Worm (Caenorhabditis elegans): ENCODE data around the gene K09F5.1.

K09F5.1 gene

ce11 chrX:7718972-7719371 is 20.5 kb upstream of the K09F5.1 start, which contains the start of gene K09F5.6:
K09F5.6 (plus strand) TSS chrX:7719272.
- no peak for TF ChIP-seq lin-32 (GFP tag; optimal IDR thresholded peaks at IDR 0.05)
- TF ChIP-seq mep-1 (tag; optimal IDR thresholded peaks at IDR 0.05) = no peak
- TF ChIP-seq blmp-1 (tag; optimal IDR thresholded peaks at IDR 0.05) = no peak
- TF ChIP-seq hlh-1 (tag; optimal IDR thresholded peaks at IDR 0.05) = no peak
- TF ChIP-seq ceh-43 (GFP tag; optimal IDR thresholded peaks at IDR 0.05) = no peak
- no peak for TF ChIP-seq ztf-11 (tag; optimal IDR thresholded peaks at IDR 0.05)
- TF ChIP-seq tbx-8 (GFP tag; optimal IDR thresholded peaks at IDR 0.05) = no peak

DNA sequence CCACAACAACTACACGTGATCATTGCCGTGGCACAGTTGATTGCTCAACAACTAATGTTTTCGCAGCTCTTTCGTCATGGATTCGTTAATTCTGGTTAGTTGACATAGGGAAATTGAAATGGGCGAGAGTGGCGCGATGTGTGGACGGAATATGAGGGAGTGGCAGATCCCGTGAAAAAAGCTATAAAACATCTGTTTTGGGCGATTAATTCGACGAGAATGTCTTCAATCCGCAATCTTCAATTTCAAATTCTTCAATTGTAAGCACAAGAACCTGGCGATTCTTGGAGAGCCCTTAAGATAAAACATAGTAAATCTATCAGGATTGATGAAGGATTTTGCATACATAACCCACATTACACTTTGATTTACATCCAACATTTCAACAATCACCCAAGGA is 18.9 kb upstream of the K09F5.1 start:
- TF ChIP-seq unc-120 (tag; optimal IDR thresholded peaks at IDR 0.05; ENCODE audit: poor library complexity, severe bottlenecking) = no peak
- TF ChIP-seq elt-3 (tag; optimal IDR thresholded peaks at IDR 0.05) = no peak
- no peak for TF ChIP-seq lin-13 (tag; optimal IDR thresholded peaks at IDR 0.05)
- TF ChIP-seq ztf-11 (tag; optimal IDR thresholded peaks at IDR 0.05) = no peak
- TF ChIP-seq lsy-2 (tag; optimal IDR thresholded peaks at IDR 0.05) = no peak
- TF ChIP-seq ceh-43 (GFP tag; optimal IDR thresholded peaks at IDR 0.05) = no peak
- TF ChIP-seq lin-32 (GFP tag; optimal IDR thresholded peaks at IDR 0.05) = no peak
- no peak for TF ChIP-seq nhr-237 (tag; optimal IDR thresholded peaks at IDR 0.05)

DNA sequence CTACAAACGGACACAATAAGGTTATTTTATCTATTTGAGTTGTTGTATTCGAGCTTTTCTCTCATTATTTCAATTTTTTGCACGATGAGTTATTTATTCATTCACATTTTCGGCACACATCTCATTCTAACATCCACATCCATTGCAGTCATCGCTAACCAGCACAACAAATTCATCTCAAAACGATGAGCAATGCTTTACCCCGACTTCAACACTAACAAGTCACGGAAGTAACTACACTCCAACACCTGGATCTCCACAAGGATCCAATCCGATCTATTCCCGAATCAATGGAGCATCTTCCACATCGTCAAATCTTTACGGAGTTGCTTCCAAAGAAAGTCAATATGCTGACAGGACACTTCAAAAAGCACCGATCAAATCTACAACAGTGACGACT is 15.4 kb upstream of the K09F5.1 start:
- TF ChIP-seq flh-1 (GFP tag; optimal IDR thresholded peaks at IDR 0.05) = no peak
- TF ChIP-seq nhr-2 (tag; optimal IDR thresholded peaks at IDR 0.05) = no peak
- no peak for TF ChIP-seq mep-1 (tag; optimal IDR thresholded peaks at IDR 0.05)
- TF ChIP-seq cnd-1 (tag; optimal IDR thresholded peaks at IDR 0.05) = no peak
- TF ChIP-seq sem-2 (GFP tag; optimal IDR thresholded peaks at IDR 0.05) = no peak
- no peak for TF ChIP-seq hlh-1 (tag; optimal IDR thresholded peaks at IDR 0.05)
- no peak for TF ChIP-seq zip-8 (tag; optimal IDR thresholded peaks at IDR 0.05)
- TF ChIP-seq sptf-1 (tag; optimal IDR thresholded peaks at IDR 0.05) = no peak
- no peak for TF ChIP-seq ztf-11 (tag; optimal IDR thresholded peaks at IDR 0.05)
- no peak for TF ChIP-seq lin-32 (GFP tag; optimal IDR thresholded peaks at IDR 0.05)
- no peak for TF ChIP-seq snpc-4 (tag; optimal IDR thresholded peaks at IDR 0.05)
- no peak for TF ChIP-seq ham-2 (GFP tag; optimal IDR thresholded peaks at IDR 0.05)
- TF ChIP-seq ces-1 (GFP tag; optimal IDR thresholded peaks at IDR 0.05) = no peak
- no peak for TF ChIP-seq blmp-1 (tag; optimal IDR thresholded peaks at IDR 0.05)
- TF ChIP-seq elt-3 (tag; optimal IDR thresholded peaks at IDR 0.05) = no peak
- no peak for TF ChIP-seq nhr-28 (tag; optimal IDR thresholded peaks at IDR 0.05)

ce11 chrX:7725615-7726014 is 13.8 kb upstream of the K09F5.1 start, which contains the start of gene spp-14:
spp-14 (plus strand) TSS chrX:7725979.
- TF ChIP-seq nhr-2 (tag; optimal IDR thresholded peaks at IDR 0.05) = no peak
- TF ChIP-seq snpc-4 (tag; optimal IDR thresholded peaks at IDR 0.05) = no peak
- TF ChIP-seq elt-1 (tag; optimal IDR thresholded peaks at IDR 0.05; ENCODE audit: borderline replicate concordance, insufficient read depth) = no peak
- TF ChIP-seq tbx-8 (GFP tag; optimal IDR thresholded peaks at IDR 0.05) = no peak
- no peak for TF ChIP-seq zip-8 (tag; optimal IDR thresholded peaks at IDR 0.05)
- no peak for TF ChIP-seq pha-4 (tag; optimal IDR thresholded peaks at IDR 0.05)
- TF ChIP-seq ham-2 (GFP tag; optimal IDR thresholded peaks at IDR 0.05) = no peak
- no peak for TF ChIP-seq cnd-1 (tag; optimal IDR thresholded peaks at IDR 0.05)
- TF ChIP-seq lsy-2 (tag; optimal IDR thresholded peaks at IDR 0.05) = no peak
- TF ChIP-seq ceh-39 (tag; optimal IDR thresholded peaks at IDR 0.05) = no peak
- no peak for TF ChIP-seq ceh-83 (GFP tag; optimal IDR thresholded peaks at IDR 0.05)
- TF ChIP-seq elt-3 (tag; optimal IDR thresholded peaks at IDR 0.05) = no peak
- TF ChIP-seq unc-120 (tag; optimal IDR thresholded peaks at IDR 0.05; ENCODE audit: poor library complexity, severe bottlenecking) = no peak

ce11 chrX:7726351-7726750 is 13.1 kb upstream of the K09F5.1 start:
- no peak for TF ChIP-seq sptf-1 (tag; optimal IDR thresholded peaks at IDR 0.05)
- TF ChIP-seq pha-4 (tag; optimal IDR thresholded peaks at IDR 0.05) = no peak
- no peak for TF ChIP-seq nhr-76 (tag; optimal IDR thresholded peaks at IDR 0.05)
- no peak for TF ChIP-seq mep-1 (tag; optimal IDR thresholded peaks at IDR 0.05)

ce11 chrX:7727601-7728000 is 11.9 kb upstream of the K09F5.1 start, which contains the start of gene vit-1:
vit-1 (plus strand) TSS chrX:7727889.
- TF ChIP-seq lin-32 (GFP tag; optimal IDR thresholded peaks at IDR 0.05) (no peak), M03D4.4 (tag; optimal IDR thresholded peaks at IDR 0.05) (no peak), lin-13 (tag; optimal IDR thresholded peaks at IDR 0.05) (no peak), bed-3 (GFP tag; optimal IDR thresholded peaks at IDR 0.05) (no peak)
